Fruit fly (Drosophila melanogaster): ENCODE results near the gene yem.
A peak's percentile ranks its signal among the peaks of the same experiment; 100 is the strongest.

dm6 chr3R:29087926-29088487 lies 34.7 kb downstream of the yem start:
- TF ChIP-seq CG9139 (GFP tag; optimal IDR thresholded peaks at IDR 0.05) (peak; percentile 19), CG3919 (GFP tag; optimal IDR thresholded peaks at IDR 0.05) (peak; percentile 38), CG8319 (GFP tag; optimal IDR thresholded peaks at IDR 0.05) (no peak)
